Worm (Caenorhabditis elegans) whole organism, L4 larva: ENCODE data around the gene fipr-5.

Experiments
- F49E8.2 ChIP-seq: sonication (generic microtip); optimal IDR thresholded peaks from 2 replicates; lab custom pipeline; 2016; ENCODE audit warnings: missing compliant biosample characterization, mild to moderate bottlenecking, missing genetic modification characterization, borderline replicate concordance
- Y48G9A.11 ChIP-seq: fragments of 200-800 bp; sonication (Bioruptor generic); IDR thresholded peaks from 2 replicates; pipeline ENCODE4 v1.3.6; 2022; ENCODE audit warnings: missing genetic modification reagents, missing genetic modification characterization, missing compliant biosample characterization
- Y5F2A.4 ChIP-seq: fragments of 200-800 bp; sonication (Bioruptor generic); optimal IDR thresholded peaks from 2 replicates; lab custom pipeline; 2018; ENCODE audit warnings: mild to moderate bottlenecking, missing genetic modification characterization, missing compliant biosample characterization
- Y75B8A.6 ChIP-seq: fragments of 200-800 bp; sonication (Bioruptor generic); IDR thresholded peaks from 2 replicates; pipeline ENCODE4 v1.3.6; 2022; ENCODE audit warnings: missing genetic modification reagents, missing genetic modification characterization, missing compliant biosample characterization
- aha-1 ChIP-seq: fragments of 150-350 bp; peaks from one replicate; lab custom pipeline; 2014; ENCODE audit warnings: missing biosample characterization, missing genetic modification characterization
- ama-1 ChIP-seq: fragments of 150-350 bp; optimal IDR thresholded peaks from 2 replicates; lab custom pipeline; 2014; ENCODE audit warnings: inconsistent platforms, mixed read lengths
- arid-1 ChIP-seq: fragments of 200-800 bp; sonication (Bioruptor generic); conservative IDR thresholded peaks from 2 replicates; pipeline ENCODE4 v1.3.6; 2022; ENCODE audit warnings: missing genetic modification reagents, missing genetic modification characterization, missing compliant biosample characterization
- attf-4 ChIP-seq: sonication (generic microtip); optimal IDR thresholded peaks from 3 replicates; lab custom pipeline; 2017; ENCODE audit warnings: missing biosample characterization, missing genetic modification characterization
- ctbp-1 ChIP-seq: fragments of 200-800 bp; sonication (Bioruptor generic); IDR thresholded peaks from 2 replicates; pipeline ENCODE4 v1.3.6; 2022; ENCODE audit warnings: missing genetic modification reagents, missing genetic modification characterization, missing compliant biosample characterization
- daf-16 ChIP-seq, 3 experiments: sonication (generic microtip); optimal IDR thresholded peaks; 2 replicates each; lab custom pipeline; 2016 to 2017; ENCODE audit warnings: missing genetic modification characterization in 3 of 3, missing genetic modification reagents in 3 of 3, mild to moderate bottlenecking in 2 of 3, missing compliant biosample characterization in 2 of 3, missing biosample characterization in 1 of 3, moderate library complexity in 1 of 3
- daf-19 ChIP-seq: fragments of 200-800 bp; sonication (Bioruptor generic); conservative IDR thresholded peaks from 2 replicates; pipeline ENCODE4 v1.3.6; 2022; ENCODE audit warnings: missing genetic modification characterization, missing compliant biosample characterization
- dpl-1 ChIP-seq: fragments of 150-350 bp; optimal IDR thresholded peaks from 2 replicates; lab custom pipeline; 2014; ENCODE audit warnings: missing biosample characterization, missing genetic modification reagents, missing genetic modification characterization
- egl-27 ChIP-seq: sonication (generic microtip); optimal IDR thresholded peaks from 3 replicates; lab custom pipeline; 2017; ENCODE audit warnings: missing biosample characterization, missing genetic modification reagents, missing genetic modification characterization
- gei-8 ChIP-seq: fragments of 200-800 bp; sonication (Bioruptor generic); optimal IDR thresholded peaks from 2 replicates; lab custom pipeline; 2018; ENCODE audit warnings: mild to moderate bottlenecking, missing genetic modification characterization, missing compliant biosample characterization
- hif-1 ChIP-seq, 2 experiments: sonication (generic microtip); optimal IDR thresholded peaks; 2 replicates each; lab custom pipeline; 2016 to 2017; ENCODE audit warnings: missing compliant biosample characterization in 2 of 2, missing genetic modification characterization in 2 of 2, missing genetic modification reagents in 2 of 2, missing genotype in 2 of 2, mild to moderate bottlenecking in 1 of 2
- hlh-11 ChIP-seq: fragments of 200-800 bp; sonication (Bioruptor generic); optimal IDR thresholded peaks from 2 replicates; lab custom pipeline; 2018; ENCODE audit warnings: mild to moderate bottlenecking, missing genetic modification characterization, missing compliant biosample characterization
- jun-1 ChIP-seq: fragments of 150-350 bp; optimal IDR thresholded peaks from 2 replicates; lab custom pipeline; 2014; ENCODE audit warnings: missing biosample characterization, missing genetic modification reagents, missing genetic modification characterization
- lin-1 ChIP-seq: fragments of 200-800 bp; sonication (Bioruptor generic); IDR thresholded peaks from 2 replicates; pipeline ENCODE4 v1.3.6; 2022; ENCODE audit warnings: missing genetic modification reagents, missing genetic modification characterization, missing compliant biosample characterization
- lin-29 ChIP-seq: fragments of 200-800 bp; sonication (Bioruptor generic); IDR thresholded peaks from 2 replicates; pipeline ENCODE4 v1.3.6; 2022; ENCODE audit warnings: missing genetic modification reagents, missing genetic modification characterization, missing compliant biosample characterization
- lin-38 ChIP-seq: fragments of 200-800 bp; sonication (Bioruptor generic); IDR thresholded peaks from 2 replicates; pipeline ENCODE4 v1.3.6; 2022; ENCODE audit warnings: missing genetic modification reagents, missing genetic modification characterization, missing compliant biosample characterization
- lsy-2 ChIP-seq, 2 experiments: fragments of 150-350 bp in 1 of 2; sonication (generic microtip) in 1 of 2; optimal IDR thresholded peaks; 2 replicates each; lab custom pipeline; 2014 to 2017; ENCODE audit warnings: missing biosample characterization in 2 of 2, missing genetic modification characterization in 2 of 2
- mdl-1 ChIP-seq, 2 experiments: fragments of 150-350 bp in 1 of 2; sonication (generic microtip) in 1 of 2; optimal IDR thresholded peaks; 2 replicates each; lab custom pipeline; 2014 to 2017; ENCODE audit warnings: missing biosample characterization in 2 of 2, missing genetic modification characterization in 2 of 2
- mdt-29 ChIP-seq: fragments of 200-800 bp; sonication (Bioruptor generic); IDR thresholded peaks from 2 replicates; pipeline ENCODE4 v1.3.6; 2022; ENCODE audit warnings: missing genetic modification reagents, missing genetic modification characterization, missing compliant biosample characterization
- mes-2 ChIP-seq: sonication (generic microtip); optimal IDR thresholded peaks from 2 replicates; lab custom pipeline; 2016; ENCODE audit warnings: missing genotype, mild to moderate bottlenecking, missing genetic modification characterization, missing compliant biosample characterization; ENCODE audit not compliant: poor library complexity, severe bottlenecking
- mxl-3 ChIP-seq: fragments of 200-800 bp; sonication (Bioruptor generic); optimal IDR thresholded peaks from 2 replicates; lab custom pipeline; 2018; ENCODE audit warnings: mild to moderate bottlenecking, missing genetic modification characterization, missing compliant biosample characterization
- nhr-11 ChIP-seq: fragments of 150-350 bp; optimal IDR thresholded peaks from 2 replicates; lab custom pipeline; 2014; ENCODE audit warnings: missing biosample characterization, missing genetic modification characterization
- nhr-237 ChIP-seq: sonication (generic microtip); optimal IDR thresholded peaks from 2 replicates; lab custom pipeline; 2017; ENCODE audit warnings: missing biosample characterization, missing genetic modification characterization
- nhr-42 ChIP-seq: fragments of 200-800 bp; sonication (Bioruptor generic); IDR thresholded peaks from 2 replicates; pipeline ENCODE4 v1.3.6; 2022; ENCODE audit warnings: missing genetic modification characterization, missing compliant biosample characterization
- pha-4 ChIP-seq, 2 experiments: fragments of 150-350 bp in 1 of 2; fragments of 200-800 bp in 1 of 2; sonication (Bioruptor generic) in 1 of 2; IDR thresholded peaks in 1 of 2; optimal IDR thresholded peaks in 1 of 2; 2 replicates each; pipeline versions ENCODE4 v1.3.6 to Lab custom; 2014 to 2022; ENCODE audit warnings: missing genetic modification characterization in 2 of 2, missing genetic modification reagents in 2 of 2, missing biosample characterization in 1 of 2, missing compliant biosample characterization in 1 of 2
- rbr-2 ChIP-seq: sonication (generic microtip); optimal IDR thresholded peaks from 2 replicates; lab custom pipeline; 2016; ENCODE audit warnings: missing genotype, missing genetic modification characterization, missing compliant biosample characterization
- sdz-12 ChIP-seq: fragments of 200-800 bp; sonication (Bioruptor generic); optimal IDR thresholded peaks from 2 replicates; lab custom pipeline; 2018; ENCODE audit warnings: mild to moderate bottlenecking, missing genetic modification characterization, missing compliant biosample characterization
- set-16 ChIP-seq: fragments of 200-800 bp; sonication (Bioruptor generic); IDR thresholded peaks from 2 replicates; pipeline ENCODE4 v1.3.6; 2022; ENCODE audit warnings: missing genetic modification reagents, missing genetic modification characterization, missing compliant biosample characterization
- snpc-4 ChIP-seq: fragments of 150-350 bp; optimal IDR thresholded peaks from 2 replicates; lab custom pipeline; 2014; ENCODE audit warnings: missing biosample characterization, missing genetic modification characterization
- spr-3 ChIP-seq: fragments of 200-800 bp; sonication (Bioruptor generic); optimal IDR thresholded peaks from 2 replicates; lab custom pipeline; 2018; ENCODE audit warnings: mild to moderate bottlenecking, missing genetic modification characterization, missing compliant biosample characterization
- tag-97 ChIP-seq: fragments of 200-800 bp; sonication (Bioruptor generic); IDR thresholded peaks from 2 replicates; pipeline ENCODE4 v1.3.6; 2022; ENCODE audit warnings: missing genetic modification characterization, missing compliant biosample characterization
- tra-1 ChIP-seq: fragments of 200-800 bp; sonication (Bioruptor generic); IDR thresholded peaks from 2 replicates; pipeline ENCODE4 v1.3.6; 2022; ENCODE audit warnings: missing genetic modification reagents, missing genetic modification characterization, missing compliant biosample characterization
- unc-130 ChIP-seq: sonication (generic microtip); optimal IDR thresholded peaks from 2 replicates; lab custom pipeline; 2016; ENCODE audit warnings: missing genetic modification reagents, missing genetic modification characterization, missing compliant biosample characterization
- unc-62 ChIP-seq, 3 experiments: fragments of 150-350 bp in 1 of 3; sonication (generic microtip); optimal IDR thresholded peaks in 2 of 3; peaks in 1 of 3; 1 replicate in 1 of 3; 2 replicates in 2 of 3; lab custom pipeline; 2014 to 2017; ENCODE audit warnings: missing biosample characterization in 3 of 3, missing genetic modification characterization in 3 of 3, missing genetic modification reagents in 3 of 3, missing genotype in 1 of 3
- vab-7 ChIP-seq: fragments of 200-800 bp; sonication (Bioruptor generic); IDR thresholded peaks from 2 replicates; pipeline ENCODE4 v1.3.6; 2022; ENCODE audit warnings: missing genetic modification reagents, missing genetic modification characterization, missing compliant biosample characterization
- zag-1 ChIP-seq: fragments of 150-350 bp; optimal IDR thresholded peaks from 2 replicates; lab custom pipeline; 2014; ENCODE audit warnings: missing biosample characterization, missing genetic modification characterization
- zfp-2 ChIP-seq: sonication (generic microtip); optimal IDR thresholded peaks from 2 replicates; lab custom pipeline; 2016; ENCODE audit warnings: mild to moderate bottlenecking, missing genetic modification characterization, missing compliant biosample characterization

The fipr-5 gene

ce11 chrV:10238665-10239064 lies 17.4 kb upstream of the fipr-5 start, which contains the start of gene fubl-1:
Gene fubl-1, minus strand, starts transcription at chrV:10238866.
- TF ChIP-seq lin-38 (GFP tag; lab: Robert Waterston, UW): peak; percentile 70
- TF ChIP-seq mes-2: peak; percentile 56
- TF ChIP-seq daf-16 (GFP tag; optimal IDR thresholded peaks at IDR 0.05; lab: Kevin White, UChicago): no peak
- no peak for TF ChIP-seq daf-16 (tag; optimal IDR thresholded peaks at IDR 0.05; lab: Kevin White, UChicago)
- TF ChIP-seq dpl-1 (GFP tag; lab: Kevin White, UChicago): peak; percentile 14
- TF ChIP-seq Y48G9A.11 (GFP tag; lab: Robert Waterston, UW): peak; percentile 40; the same call in 1 of the 2 replicates
- no peak for TF ChIP-seq rbr-2 (tag; lab: Kevin White, UChicago)
- peak in 1 of 2 experiments; percentile 19 for TF ChIP-seq lsy-2 (tag; optimal IDR thresholded peaks at IDR 0.05; lab: Kevin White, UChicago)
- no peak for TF ChIP-seq lin-1 (GFP tag; lab: Robert Waterston, UW)
- TF ChIP-seq unc-62 (GFP tag; optimal IDR thresholded peaks at IDR 0.05 in 1 of 2; lab: Kevin White, UChicago): peak in 1 of 2 experiments; percentile 28
- TF ChIP-seq unc-62 (tag; optimal IDR thresholded peaks at IDR 0.05; lab: Kevin White, UChicago): no peak
- no peak for TF ChIP-seq zfp-2 (tag; lab: Kevin White, UChicago)
- no peak for TF ChIP-seq lin-29 (GFP tag; lab: Robert Waterston, UW)
- no peak for TF ChIP-seq mxl-3 (GFP tag; lab: Kevin White, UChicago)
- TF ChIP-seq ama-1: peak; percentile 75
- no peak for TF ChIP-seq mdl-1 (tag; optimal IDR thresholded peaks at IDR 0.05; lab: Kevin White, UChicago)
- TF ChIP-seq aha-1 (tag; lab: Kevin White, UChicago): peak; percentile 82
- TF ChIP-seq zag-1 (tag; lab: Kevin White, UChicago): no peak
- no peak for TF ChIP-seq hlh-11 (tag; lab: Kevin White, UChicago)
- TF ChIP-seq tag-97: no peak
- TF ChIP-seq vab-7: peak; percentile 39; the same call in 1 of the 2 replicates
- TF ChIP-seq, all 104 proteins: peak for 9

DNA sequence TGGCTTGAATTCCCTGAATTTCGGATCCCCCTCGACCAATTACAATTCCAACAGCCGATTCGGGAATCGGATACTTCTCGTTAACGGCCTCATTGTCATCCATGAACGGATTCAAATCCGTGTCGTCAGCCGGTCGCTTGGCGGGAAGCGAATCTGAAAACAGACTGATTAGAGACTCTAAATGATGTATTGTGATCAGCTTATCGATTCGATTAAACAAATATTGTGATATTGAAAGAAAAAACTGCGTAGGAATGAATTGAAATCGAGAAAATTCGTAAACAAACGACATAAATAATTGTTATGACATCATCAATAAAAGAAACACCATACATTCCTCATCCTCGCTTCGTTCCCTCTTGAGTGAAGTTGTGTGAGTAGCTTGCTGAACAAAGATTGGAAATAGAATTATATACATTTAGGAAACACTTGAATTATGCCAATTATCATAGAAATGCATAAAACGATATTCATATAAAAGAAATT lies 16.8 kb upstream of the fipr-5 start:
- TF ChIP-seq set-16 (GFP tag; lab: Robert Waterston, UW) (no peak), arid-1 (GFP tag; lab: Robert Waterston, UW) (0 out of 2 replicates have a peak, but pooled peaks have one; percentile 6), nhr-11 (tag; lab: Kevin White, UChicago) (no peak), Y75B8A.6 (0 out of 2 replicates have a peak, but pooled peaks have one; percentile 79), mdt-29 (GFP tag; lab: Robert Waterston, UW) (peak; percentile 33; the same call in 1 of the 2 replicates), nhr-237 (tag; lab: Kevin White, UChicago) (no peak), ctbp-1 (GFP tag; lab: Robert Waterston, UW) (0 out of 2 replicates have a peak, but pooled peaks have one; percentile 49), tra-1 (GFP tag; lab: Robert Waterston, UW) (no peak), ama-1 (peak; percentile 87), attf-4 (no peak), sdz-12 (GFP tag; lab: Kevin White, UChicago) (peak; percentile 55), pha-4 (GFP tag; IDR thresholded peaks at IDR 0.05; lab: Robert Waterston, UW) (peak; percentile 50; the same call in 1 of the 2 replicates), pha-4 (tag; optimal IDR thresholded peaks at IDR 0.05; lab: Kevin White, UChicago) (no peak), spr-3 (GFP tag; lab: Kevin White, UChicago) (no peak), hif-1 (tag; optimal IDR thresholded peaks at IDR 0.05; lab: Kevin White, UChicago) (no peak), unc-130 (GFP tag; lab: Kevin White, UChicago) (peak; percentile 42), mes-2 (peak; percentile 3), zag-1 (tag; lab: Kevin White, UChicago) (no peak), nhr-42 (GFP tag; lab: Robert Waterston, UW) (no peak), Y48G9A.11 (GFP tag; lab: Robert Waterston, UW) (0 out of 2 replicates have a peak, but pooled peaks have one; percentile 23), lin-38 (GFP tag; lab: Robert Waterston, UW) (peak; percentile 67), gei-8 (GFP tag; lab: Kevin White, UChicago) (no peak), F49E8.2 (tag; lab: Kevin White, UChicago) (peak; percentile 48), Y5F2A.4 (peak; percentile 18), snpc-4 (tag; lab: Kevin White, UChicago) (no peak), egl-27 (tag; lab: Kevin White, UChicago) (no peak), zfp-2 (tag; lab: Kevin White, UChicago) (no peak), jun-1 (tag; lab: Kevin White, UChicago) (no peak), unc-62 (GFP tag; optimal IDR thresholded peaks at IDR 0.05 in 1 of 2; lab: Kevin White, UChicago) (no peak), unc-62 (tag; optimal IDR thresholded peaks at IDR 0.05; lab: Kevin White, UChicago) (no peak), daf-19 (GFP tag; lab: Robert Waterston, UW) (peak; percentile 32; the same call in 1 of the 2 replicates)
